Worm (Caenorhabditis elegans): ENCODE data around the gene R11D1.10.

The R11D1.10 gene

DNA sequence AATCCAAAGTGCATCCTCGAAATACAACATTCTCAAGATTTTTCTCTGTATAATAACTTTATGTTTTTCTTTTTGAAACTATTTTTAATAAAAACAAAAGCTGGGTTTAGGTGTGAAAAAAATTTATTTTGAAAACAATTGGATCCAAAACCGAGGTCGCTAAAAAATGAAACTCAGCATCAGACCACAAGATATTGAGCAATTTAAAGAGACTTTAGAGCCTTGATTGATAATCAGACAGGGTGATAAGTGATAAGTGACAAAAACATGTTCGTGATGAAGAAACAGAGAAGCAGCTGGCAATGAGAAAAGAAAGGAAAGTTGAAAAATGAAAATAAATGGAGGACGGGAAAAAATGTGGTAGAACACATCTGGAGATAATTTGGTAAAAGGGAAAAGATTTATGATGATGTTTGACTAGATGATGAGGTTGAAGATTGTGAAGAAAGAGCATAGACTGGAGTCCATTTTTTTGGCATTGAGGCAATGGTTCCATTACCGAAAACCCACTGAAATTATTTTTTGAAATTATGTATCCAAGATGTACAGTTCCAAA lies 22.3 kb downstream of the R11D1.10 start, which contains the start of gene C15C8.6:
C15C8.6 (minus strand) TSS at position 51 of the 556 bp plus-strand sequence.
- no peak for TF ChIP-seq ceh-8 (GFP tag; optimal IDR thresholded peaks at IDR 0.05)
- no peak for TF ChIP-seq nhr-71 (tag; optimal IDR thresholded peaks at IDR 0.05)
- no peak for TF ChIP-seq aly-2 (tag; optimal IDR thresholded peaks at IDR 0.05)
- no peak for TF ChIP-seq snpc-4 (tag; optimal IDR thresholded peaks at IDR 0.05)
- TF ChIP-seq C16A3.4 (tag; optimal IDR thresholded peaks at IDR 0.05), result no peak
- TF ChIP-seq ceh-88 (GFP tag; IDR thresholded peaks at IDR 0.05), result no peak
- peak; percentile 83 for TF ChIP-seq fkh-4 (tag; optimal IDR thresholded peaks at IDR 0.05; ENCODE audit: borderline replicate concordance)
- TF ChIP-seq nhr-76 (tag; optimal IDR thresholded peaks at IDR 0.05), result no peak
- TF ChIP-seq nhr-237 (tag; optimal IDR thresholded peaks at IDR 0.05), result no peak
- peak; percentile 87 for TF ChIP-seq dsc-1 (tag; optimal IDR thresholded peaks at IDR 0.05)
- no peak for TF ChIP-seq lin-13 (GFP tag; optimal IDR thresholded peaks at IDR 0.05)

DNA sequence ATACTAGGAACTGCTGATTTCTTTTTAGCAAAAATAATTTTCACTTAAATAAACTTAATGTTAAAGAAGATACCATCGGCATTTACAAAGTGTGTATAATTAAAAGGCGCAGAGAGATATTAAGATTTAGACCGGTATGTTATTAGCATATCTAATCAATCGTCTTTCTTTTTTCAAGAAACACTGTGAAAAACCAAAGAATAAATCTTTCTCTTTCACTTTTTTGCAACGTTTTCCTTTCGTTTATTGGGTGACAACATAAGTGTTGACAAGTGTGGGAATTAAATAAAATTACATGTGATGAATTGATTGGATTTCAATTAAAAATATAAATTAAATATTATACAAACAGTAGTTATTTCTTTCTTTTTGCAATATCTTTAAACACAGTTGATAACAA lies 23.1 kb downstream of the R11D1.10 start, which contains the start of gene C15C8.8:
C15C8.8 (minus strand) TSS at position 101 of the 400 bp plus-strand sequence.
- TF ChIP-seq skn-1 (tag; optimal IDR thresholded peaks at IDR 0.05) (no peak), nhr-85 (tag) (peak; percentile 25), blmp-1 (tag; optimal IDR thresholded peaks at IDR 0.05) (peak; percentile 40)

DNA sequence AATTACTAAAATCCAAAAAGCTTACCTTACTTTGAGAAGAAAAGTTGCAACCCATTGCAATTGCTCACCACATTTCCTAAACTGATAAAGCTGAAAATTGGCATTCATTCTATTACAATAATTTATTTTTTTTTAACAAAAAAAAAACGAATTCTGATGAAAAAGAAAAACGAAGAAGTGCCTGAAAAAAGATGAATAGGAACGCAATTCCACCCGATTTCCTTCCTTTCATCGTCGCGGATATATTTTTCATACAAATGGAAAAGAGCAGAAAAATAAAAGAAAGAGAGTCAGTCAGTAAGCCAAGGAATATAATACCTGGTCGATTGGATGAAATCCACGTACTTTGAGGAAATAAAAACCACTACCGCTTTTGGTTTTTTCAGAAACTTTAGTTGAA lies 25.5 kb downstream of the R11D1.10 start, which contains the start of gene gpa-13:
gpa-13 (minus strand) TSS at position 101 of the 400 bp plus-strand sequence.
- TF ChIP-seq mab-9 (GFP tag; IDR thresholded peaks at IDR 0.05) (no peak), nhr-20 (tag; optimal IDR thresholded peaks at IDR 0.05) (no peak), skn-1 (tag; optimal IDR thresholded peaks at IDR 0.05) (no peak), sup-37 (GFP tag; optimal IDR thresholded peaks at IDR 0.05) (no peak)

DNA sequence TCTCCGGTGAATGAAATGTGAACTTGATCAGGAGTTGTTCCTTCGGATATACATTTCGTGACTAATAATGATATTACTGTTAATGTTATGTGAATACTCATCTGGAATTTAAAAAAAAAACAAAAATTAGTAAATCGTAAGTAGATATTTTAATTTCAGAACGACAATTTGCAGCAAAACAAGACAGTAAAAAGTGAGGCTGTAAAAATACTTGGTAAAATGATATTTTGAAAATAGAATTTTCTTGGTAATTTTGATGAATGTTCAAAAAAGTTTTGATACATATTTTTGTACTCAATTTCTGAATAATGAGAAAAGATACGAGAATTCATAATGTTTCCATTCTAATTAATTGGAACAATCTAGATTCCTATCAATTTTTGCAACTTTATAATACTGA lies 30.3 kb downstream of the R11D1.10 start, which contains the start of gene papl-1:
papl-1 (minus strand) TSS at position 101 of the 400 bp plus-strand sequence.
- TF ChIP-seq aly-2 (tag; optimal IDR thresholded peaks at IDR 0.05) (no peak), C04F5.9 (tag; optimal IDR thresholded peaks at IDR 0.05) (no peak), nhr-47 (tag; optimal IDR thresholded peaks at IDR 0.05) (no peak), snpc-4 (tag; optimal IDR thresholded peaks at IDR 0.05) (no peak), hlh-17 (GFP tag; optimal IDR thresholded peaks at IDR 0.05; ENCODE audit: borderline replicate concordance) (no peak), sox-4 (tag; optimal IDR thresholded peaks at IDR 0.05) (no peak), nhr-84 (tag; optimal IDR thresholded peaks at IDR 0.05) (no peak), ets-5 (GFP tag; IDR thresholded peaks at IDR 0.05) (no peak), F16B12.6 (tag; optimal IDR thresholded peaks at IDR 0.05) (no peak), nhr-76 (tag; optimal IDR thresholded peaks at IDR 0.05) (no peak), swsn-7 (tag; optimal IDR thresholded peaks at IDR 0.05) (no peak), ces-1 (GFP tag; optimal IDR thresholded peaks at IDR 0.05) (no peak)

DNA sequence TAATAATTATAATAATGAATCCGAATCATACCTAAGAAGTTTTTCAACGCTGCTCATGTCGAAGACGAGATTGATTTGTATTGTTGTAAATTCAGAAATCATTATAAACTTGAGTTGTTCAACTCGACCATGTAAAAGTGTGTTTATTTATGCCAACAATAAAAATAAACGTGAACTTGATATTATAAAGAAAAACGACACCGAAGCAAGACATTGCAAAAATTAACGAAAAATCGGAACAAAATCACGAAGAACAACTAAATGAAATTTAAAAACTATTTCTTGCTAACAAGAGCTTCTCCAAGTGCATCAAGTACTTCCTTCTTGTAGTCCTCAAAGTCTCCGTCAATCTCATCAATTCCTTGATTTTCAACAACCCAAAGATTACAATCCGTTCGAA lies 31.6 kb downstream of the R11D1.10 start, which contains the start of gene F18E2.15:
F18E2.15 (minus strand) TSS at position 101 of the 400 bp plus-strand sequence.
- TF ChIP-seq lir-3 (tag; optimal IDR thresholded peaks at IDR 0.05; ENCODE audit: poor library complexity) (no peak), egl-13 (tag; optimal IDR thresholded peaks at IDR 0.05) (no peak), mab-9 (GFP tag; IDR thresholded peaks at IDR 0.05) (no peak), mdl-1 (tag; optimal IDR thresholded peaks at IDR 0.05) (no peak), lin-14 (GFP tag; optimal IDR thresholded peaks at IDR 0.05) (no peak), swsn-7 (tag; optimal IDR thresholded peaks at IDR 0.05) (no peak), C34B4.2 (tag; optimal IDR thresholded peaks at IDR 0.05) (no peak), egl-27 (tag; optimal IDR thresholded peaks at IDR 0.05) (no peak), nhr-11 (tag; optimal IDR thresholded peaks at IDR 0.05) (no peak), skn-1 (tag; optimal IDR thresholded peaks at IDR 0.05) (no peak), fkh-4 (tag; optimal IDR thresholded peaks at IDR 0.05; ENCODE audit: borderline replicate concordance) (no peak), efl-3 (GFP tag; optimal IDR thresholded peaks at IDR 0.05) (no peak), Y116A8C.19 (tag; optimal IDR thresholded peaks at IDR 0.05; ENCODE audit: borderline replicate concordance) (no peak), pqm-1 (tag; optimal IDR thresholded peaks at IDR 0.05) (no peak), ztf-4 (tag; optimal IDR thresholded peaks at IDR 0.05) (no peak), lin-35 (GFP tag; optimal IDR thresholded peaks at IDR 0.05) (no peak), nhr-28 (tag; optimal IDR thresholded peaks at IDR 0.05) (no peak), ceh-63 (GFP tag; optimal IDR thresholded peaks at IDR 0.05) (no peak)
